Worm (Caenorhabditis elegans) whole organism, L2 larva: ENCODE data around the gene gck-1.
A peak's percentile ranks its signal among the peaks of the same experiment; 100 is the strongest.

Source experiments
- C34F6.9 ChIP-seq: fragments of 150-350 bp; optimal IDR thresholded peaks from 2 replicates; lab custom pipeline; 2014; ENCODE audit warnings: missing biosample characterization, missing genetic modification characterization
- F13H6.1 ChIP-seq: sonication (generic microtip); optimal IDR thresholded peaks from 2 replicates; lab custom pipeline; 2016; ENCODE audit warnings: missing genetic modification characterization, missing compliant biosample characterization
- R02D3.7 ChIP-seq: fragments of 150-350 bp; optimal IDR thresholded peaks from 2 replicates; lab custom pipeline; 2014; ENCODE audit warnings: missing biosample characterization, missing genetic modification characterization
- Y55F3AM.14 ChIP-seq: fragments of 200-800 bp; sonication (Bioruptor generic); optimal IDR thresholded peaks from 2 replicates; lab custom pipeline; 2018; ENCODE audit warnings: mild to moderate bottlenecking, missing genetic modification characterization, missing compliant biosample characterization
- ZK546.5 ChIP-seq: sonication (generic microtip); optimal IDR thresholded peaks from 2 replicates; lab custom pipeline; 2017; ENCODE audit warnings: missing biosample characterization, missing genetic modification characterization
- alr-1 ChIP-seq: fragments of 150-350 bp; optimal IDR thresholded peaks from 2 replicates; lab custom pipeline; 2014; ENCODE audit warnings: missing biosample characterization, missing genetic modification characterization
- ama-1 ChIP-seq: fragments of 150-350 bp; optimal IDR thresholded peaks from 2 replicates; lab custom pipeline; 2018; ENCODE audit warnings: inconsistent platforms
- blmp-1 ChIP-seq: sonication (generic microtip); optimal IDR thresholded peaks from 2 replicates; lab custom pipeline; 2017; ENCODE audit warnings: missing genetic modification characterization, mild to moderate bottlenecking, missing compliant biosample characterization, antibody characterized with exemption, moderate library complexity; ENCODE audit not compliant: insufficient read depth
- ceh-16 ChIP-seq: fragments of 150-350 bp; optimal IDR thresholded peaks from 2 replicates; lab custom pipeline; 2014; ENCODE audit warnings: missing biosample characterization, missing genetic modification characterization
- ceh-82 ChIP-seq: fragments of 150-350 bp; optimal IDR thresholded peaks from 2 replicates; lab custom pipeline; 2014; ENCODE audit warnings: missing biosample characterization, missing genetic modification characterization
- crh-2 ChIP-seq: sonication (generic microtip); optimal IDR thresholded peaks from 2 replicates; lab custom pipeline; 2017; ENCODE audit warnings: missing biosample characterization, missing genetic modification characterization
- egl-27 ChIP-seq: sonication (generic microtip); optimal IDR thresholded peaks from 3 replicates; lab custom pipeline; 2017; ENCODE audit warnings: missing biosample characterization, missing genetic modification reagents, missing genetic modification characterization
- elt-1 ChIP-seq: fragments of 150-350 bp; optimal IDR thresholded peaks from 2 replicates; lab custom pipeline; 2014; ENCODE audit warnings: missing biosample characterization, missing genetic modification characterization
- fos-1 ChIP-seq: fragments of 150-350 bp; optimal IDR thresholded peaks from 2 replicates; lab custom pipeline; 2014; ENCODE audit warnings: missing biosample characterization, missing genetic modification characterization
- gmeb-1 ChIP-seq: fragments of 150-350 bp; optimal IDR thresholded peaks from 2 replicates; lab custom pipeline; 2014; ENCODE audit warnings: missing biosample characterization, missing genetic modification characterization
- lin-11 ChIP-seq: fragments of 150-350 bp; sonication (generic microtip); optimal IDR thresholded peaks from 2 replicates; lab custom pipeline; 2014; ENCODE audit warnings: missing biosample characterization, missing genetic modification characterization, inconsistent platforms, mixed read lengths
- lin-13 ChIP-seq: fragments of 150-350 bp; optimal IDR thresholded peaks from 2 replicates; lab custom pipeline; 2014; ENCODE audit warnings: missing biosample characterization, missing genetic modification reagents, missing genetic modification characterization
- lin-39 ChIP-seq: fragments of 150-350 bp; optimal IDR thresholded peaks from 2 replicates; lab custom pipeline; 2014; ENCODE audit warnings: missing biosample characterization, missing genetic modification reagents, missing genetic modification characterization
- lsy-2 ChIP-seq, 2 experiments: fragments of 150-350 bp in 1 of 2; sonication (generic microtip) in 1 of 2; optimal IDR thresholded peaks; 2 replicates each; lab custom pipeline; 2014 to 2017; ENCODE audit warnings: missing biosample characterization in 2 of 2, missing genetic modification characterization in 2 of 2
- mab-5 ChIP-seq: fragments of 150-350 bp; optimal IDR thresholded peaks from 2 replicates; lab custom pipeline; 2014; ENCODE audit warnings: missing biosample characterization, missing genetic modification characterization
- mbf-1 ChIP-seq: sonication (generic microtip); optimal IDR thresholded peaks from 2 replicates; lab custom pipeline; 2017; ENCODE audit warnings: missing biosample characterization, missing genetic modification characterization
- nhr-10 ChIP-seq: sonication (generic microtip); optimal IDR thresholded peaks from 2 replicates; lab custom pipeline; 2017; ENCODE audit warnings: missing biosample characterization, missing genetic modification characterization
- nhr-12 ChIP-seq: fragments of 150-350 bp; optimal IDR thresholded peaks from 2 replicates; lab custom pipeline; 2014; ENCODE audit warnings: missing biosample characterization, missing genetic modification characterization
- nhr-129 ChIP-seq: fragments of 150-350 bp; optimal IDR thresholded peaks from 2 replicates; lab custom pipeline; 2014; ENCODE audit warnings: missing biosample characterization, missing genetic modification characterization
- nhr-21 ChIP-seq: fragments of 150-350 bp; optimal IDR thresholded peaks from 2 replicates; lab custom pipeline; 2014; ENCODE audit warnings: missing biosample characterization, missing genetic modification characterization
- nhr-237 ChIP-seq: fragments of 150-350 bp; optimal IDR thresholded peaks from 2 replicates; lab custom pipeline; 2014; ENCODE audit warnings: missing biosample characterization, missing genetic modification characterization
- nhr-25 ChIP-seq: fragments of 150-350 bp; sonication (generic microtip); optimal IDR thresholded peaks from 3 replicates; lab custom pipeline; 2014; ENCODE audit warnings: missing biosample characterization, missing genetic modification characterization
- nhr-6 ChIP-seq: fragments of 150-350 bp; optimal IDR thresholded peaks from 2 replicates; lab custom pipeline; 2014; ENCODE audit warnings: missing biosample characterization, missing genetic modification characterization
- nhr-77 ChIP-seq: fragments of 150-350 bp; optimal IDR thresholded peaks from 2 replicates; lab custom pipeline; 2014; ENCODE audit warnings: missing biosample characterization, missing genetic modification characterization
- sem-4 ChIP-seq: fragments of 150-350 bp; optimal IDR thresholded peaks from 2 replicates; lab custom pipeline; 2014; ENCODE audit warnings: missing biosample characterization, missing genetic modification reagents, missing genetic modification characterization
- sma-3 ChIP-seq: sonication (generic microtip); optimal IDR thresholded peaks from 2 replicates; lab custom pipeline; 2016; ENCODE audit warnings: missing genetic modification reagents, missing genetic modification characterization, missing compliant biosample characterization
- sma-9 ChIP-seq, 2 experiments: fragments of 150-350 bp in 1 of 2; sonication (generic microtip) in 1 of 2; optimal IDR thresholded peaks; 2 replicates each; lab custom pipeline; 2014 to 2016; ENCODE audit warnings: missing genetic modification characterization in 2 of 2, mild to moderate bottlenecking in 1 of 2, missing biosample characterization in 1 of 2, missing compliant biosample characterization in 1 of 2, missing genetic modification reagents in 1 of 2, moderate library complexity in 1 of 2
- snpc-4 ChIP-seq: fragments of 150-350 bp; optimal IDR thresholded peaks from 2 replicates; lab custom pipeline; 2014; ENCODE audit warnings: missing biosample characterization, missing genetic modification characterization
- unc-55 ChIP-seq: fragments of 150-350 bp; sonication (generic microtip); optimal IDR thresholded peaks from 3 replicates; lab custom pipeline; 2014; ENCODE audit warnings: missing biosample characterization, missing genetic modification reagents, missing genetic modification characterization
- unc-62 ChIP-seq: fragments of 150-350 bp; optimal IDR thresholded peaks from 2 replicates; lab custom pipeline; 2014; ENCODE audit warnings: missing biosample characterization, missing genetic modification reagents, missing genetic modification characterization
- zag-1 ChIP-seq: fragments of 150-350 bp; optimal IDR thresholded peaks from 2 replicates; lab custom pipeline; 2014; ENCODE audit warnings: missing biosample characterization, missing genetic modification characterization
- ztf-1 ChIP-seq: fragments of 200-800 bp; sonication (Bioruptor generic); conservative IDR thresholded peaks from 2 replicates; pipeline ENCODE4 v1.3.6; 2022; ENCODE audit warnings: missing genetic modification characterization, missing compliant biosample characterization
- ztf-11 ChIP-seq: sonication (generic microtip); optimal IDR thresholded peaks from 2 replicates; lab custom pipeline; 2017; ENCODE audit warnings: missing biosample characterization, missing genetic modification characterization
- ztf-4 ChIP-seq: fragments of 150-350 bp; optimal IDR thresholded peaks from 2 replicates; lab custom pipeline; 2014; ENCODE audit warnings: missing biosample characterization, missing genetic modification characterization

The gck-1 gene

DNA sequence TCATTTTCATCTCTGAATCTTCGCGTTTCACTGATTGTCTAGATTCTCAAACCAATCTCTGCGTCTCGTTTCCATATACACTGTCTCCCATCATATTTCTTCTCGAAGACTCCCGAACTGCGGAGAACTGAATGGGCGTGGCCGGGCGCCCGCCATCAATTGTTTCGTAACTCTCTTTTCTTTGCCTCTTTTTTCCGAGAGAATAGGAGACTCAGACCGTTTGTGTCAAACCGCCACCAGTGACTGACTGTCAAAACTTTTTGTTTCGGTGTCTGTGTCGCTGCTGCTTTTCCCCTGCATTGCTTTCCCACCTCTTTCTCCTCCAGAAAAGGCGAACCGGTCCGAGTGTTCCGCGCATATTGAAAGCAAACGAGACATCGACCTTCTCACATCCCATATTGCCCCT is 11.4 kb upstream of the gck-1 start, which contains the start of gene unc-23:
Gene unc-23, plus strand, starts transcription at position 176 of the 406 bp plus-strand sequence.
- TF ChIP-seq nhr-25 (tag; lab: Kevin White, UChicago) = peak; percentile 86
- TF ChIP-seq nhr-77 = peak; percentile 56
- peak; percentile 37 for TF ChIP-seq lin-11 (tag; lab: Kevin White, UChicago)
- peak; percentile 94 for TF ChIP-seq F13H6.1 (tag; lab: Kevin White, UChicago)
- TF ChIP-seq nhr-6 (tag; lab: Kevin White, UChicago) = peak; percentile 72
- TF ChIP-seq zag-1 = no peak
- TF ChIP-seq ztf-11 (tag; lab: Kevin White, UChicago) = no peak
- no peak for TF ChIP-seq nhr-10 (tag; lab: Kevin White, UChicago)
- peak; percentile 89 for TF ChIP-seq fos-1 (tag; lab: Kevin White, UChicago)
- TF ChIP-seq nhr-21 = peak; percentile 77
- TF ChIP-seq lin-13 (GFP tag; lab: Kevin White, UChicago) = peak; percentile 50
- TF ChIP-seq C34F6.9 = peak; percentile 54
- TF ChIP-seq ztf-4 = peak; percentile 65
- TF ChIP-seq ceh-16 (tag; lab: Kevin White, UChicago) = peak; percentile 59
- TF ChIP-seq elt-1 (tag; lab: Kevin White, UChicago) = no peak
- no peak for TF ChIP-seq ztf-1 (GFP tag; lab: Robert Waterston, UW)
- peak; percentile 76 for TF ChIP-seq gmeb-1 (tag; lab: Kevin White, UChicago)
- TF ChIP-seq ceh-82 = no peak
- peak; percentile 51 for TF ChIP-seq Y55F3AM.14
- TF ChIP-seq nhr-12 (tag; lab: Kevin White, UChicago) = no peak
- TF ChIP-seq egl-27 (tag; lab: Kevin White, UChicago) = peak; percentile 68
- peak; percentile 89 for TF ChIP-seq sma-9 (GFP tag; optimal IDR thresholded peaks at IDR 0.05; lab: Kevin White, UChicago)
- TF ChIP-seq sma-9 (tag; optimal IDR thresholded peaks at IDR 0.05; lab: Kevin White, UChicago) = no peak
- TF ChIP-seq sem-4 = peak; percentile 95
- TF ChIP-seq crh-2 (tag; lab: Kevin White, UChicago) = peak; percentile 82
- no peak for TF ChIP-seq ZK546.5 (tag; lab: Kevin White, UChicago)
- TF ChIP-seq snpc-4 (tag; lab: Kevin White, UChicago) = no peak
- no peak for TF ChIP-seq unc-55 (GFP tag; lab: Kevin White, UChicago)
- TF ChIP-seq sma-3 = peak; percentile 97
- TF ChIP-seq lsy-2 (tag; optimal IDR thresholded peaks at IDR 0.05; lab: Kevin White, UChicago) = peak; percentile 60 to 73
- TF ChIP-seq unc-62 (GFP tag; lab: Kevin White, UChicago) = no peak
- TF ChIP-seq blmp-1 (tag; lab: Kevin White, UChicago) = peak; percentile 91
- no peak for TF ChIP-seq alr-1 (tag; lab: Kevin White, UChicago)
- peak; percentile 80 for TF ChIP-seq nhr-129 (tag; lab: Kevin White, UChicago)
- no peak for TF ChIP-seq mbf-1 (tag; lab: Kevin White, UChicago)

- TF ChIP-seq nhr-129 (tag; lab: Kevin White, UChicago) = peak; percentile 12
- no peak for TF ChIP-seq ceh-82
- TF ChIP-seq mab-5 (tag; lab: Kevin White, UChicago) = no peak
- TF ChIP-seq ama-1 = no peak
- TF ChIP-seq crh-2 (tag; lab: Kevin White, UChicago) = no peak
- TF ChIP-seq nhr-6 (tag; lab: Kevin White, UChicago) = peak; percentile 34
- peak; percentile 62 for TF ChIP-seq fos-1 (tag; lab: Kevin White, UChicago)
- TF ChIP-seq lsy-2 (tag; optimal IDR thresholded peaks at IDR 0.05; lab: Kevin White, UChicago) = peak in 1 of 2 experiments; percentile 10
- TF ChIP-seq R02D3.7 (tag; lab: Kevin White, UChicago) = no peak
- TF ChIP-seq lin-39 (tag; lab: Kevin White, UChicago) = no peak
- no peak for TF ChIP-seq egl-27 (tag; lab: Kevin White, UChicago)
- no peak for TF ChIP-seq blmp-1 (tag; lab: Kevin White, UChicago)
- TF ChIP-seq C34F6.9 = peak; percentile 47
- no peak for TF ChIP-seq nhr-25 (tag; lab: Kevin White, UChicago)
- peak; percentile 48 for TF ChIP-seq ceh-16 (tag; lab: Kevin White, UChicago)
- no peak for TF ChIP-seq sem-4
- TF ChIP-seq nhr-237 (tag; lab: Kevin White, UChicago) = no peak
- TF ChIP-seq F13H6.1 (tag; lab: Kevin White, UChicago) = peak; percentile 5
- TF ChIP-seq alr-1 (tag; lab: Kevin White, UChicago) = no peak
- TF ChIP-seq, all 48 proteins: peak for 7
Measured at ce11 chrV:8936791-8937475, 10.7 kb upstream of the gck-1 start.
